Fruit fly (Drosophila melanogaster): ENCODE measurements around the gene Cht5.

dm6 chr3R:13782578-13782977 is 15.2 kb downstream of the Cht5 start:
- no peak for TF ChIP-seq psq (optimal IDR thresholded peaks at IDR 0.05)
- TF ChIP-seq CG8478 (optimal IDR thresholded peaks at IDR 0.05) = no peak
- TF ChIP-seq usp (GFP tag; optimal IDR thresholded peaks at IDR 0.05) = no peak
- no peak for TF ChIP-seq Dll (optimal IDR thresholded peaks at IDR 0.05)
- TF ChIP-seq pan (optimal IDR thresholded peaks at IDR 0.05) = no peak

Measured in whole organism.